Fruit fly (Drosophila melanogaster) whole organism, embryonic: Measurements from ENCODE around the gene Rtca.

Experiments
- CG10959 ChIP-seq: fragments of 200-800 bp; sonication (Bioruptor generic); IDR thresholded peaks from 2 replicates; pipeline ENCODE4 v1.3.6; 2022; ENCODE audit warnings: missing biosample characterization, missing genetic modification characterization
- CG12219 ChIP-seq: fragments of 200-800 bp; sonication (Bioruptor generic); optimal IDR thresholded peaks from 3 replicates; lab custom pipeline; 2018; ENCODE audit warnings: missing biosample characterization, mild to moderate bottlenecking, missing genetic modification characterization
- CG12299 ChIP-seq: fragments of 200-800 bp; sonication (Bioruptor generic); optimal IDR thresholded peaks from 2 replicates; lab custom pipeline; 2018; ENCODE audit warnings: missing biosample characterization, mild to moderate bottlenecking, missing genetic modification characterization
- CG12391 ChIP-seq: fragments of 200-800 bp; sonication (Bioruptor generic); optimal IDR thresholded peaks from 3 replicates; lab custom pipeline; 2018; ENCODE audit warnings: missing biosample characterization, mild to moderate bottlenecking, missing genetic modification characterization, moderate library complexity
- CG12769 ChIP-seq: fragments of 200-800 bp; sonication (Bioruptor generic); optimal IDR thresholded peaks from 2 replicates; lab custom pipeline; 2019; ENCODE audit warnings: missing biosample characterization, mild to moderate bottlenecking, missing genetic modification characterization, moderate library complexity
- CG13287 ChIP-seq: fragments of 200-800 bp; sonication (Bioruptor generic); IDR thresholded peaks from 2 replicates; pipeline ENCODE4 v1.3.6; 2022; ENCODE audit warnings: missing biosample characterization, missing genetic modification characterization; ENCODE audit not compliant: partially characterized antibody
- CG14965 ChIP-seq: fragments of 200-800 bp; sonication (Bioruptor generic); optimal IDR thresholded peaks from 2 replicates; lab custom pipeline; 2016; ENCODE audit warnings: missing biosample characterization, missing genetic modification characterization, borderline replicate concordance
- CG15269 ChIP-seq: fragments of 200-800 bp; sonication (Bioruptor generic); optimal IDR thresholded peaks from 2 replicates; lab custom pipeline; 2018; ENCODE audit warnings: missing biosample characterization, mild to moderate bottlenecking, missing genetic modification characterization, moderate library complexity
- CG17359 ChIP-seq: fragments of 200-800 bp; sonication (Bioruptor generic); optimal IDR thresholded peaks from 3 replicates; lab custom pipeline; 2018; ENCODE audit warnings: missing biosample characterization, mild to moderate bottlenecking, missing genetic modification characterization, moderate library complexity
- CG1792 ChIP-seq: fragments of 200-800 bp; sonication (Bioruptor generic); optimal IDR thresholded peaks from 2 replicates; lab custom pipeline; 2016; ENCODE audit warnings: missing biosample characterization, missing genetic modification characterization
- CG18011 ChIP-seq: fragments of 200-800 bp; sonication (Bioruptor generic); optimal IDR thresholded peaks from 2 replicates; lab custom pipeline; 2017; ENCODE audit warnings: missing biosample characterization, missing genetic modification characterization, mild to moderate bottlenecking, moderate library complexity, missing genotype
- CG32532 ChIP-seq: fragments of 200-800 bp; sonication (Bioruptor generic); IDR thresholded peaks from 2 replicates; pipeline ENCODE4 v1.3.6; 2022; ENCODE audit warnings: missing biosample characterization, missing genetic modification characterization
- CG3281 ChIP-seq: fragments of 200-800 bp; sonication (Bioruptor generic); optimal IDR thresholded peaks from 3 replicates; lab custom pipeline; 2017; ENCODE audit warnings: missing biosample characterization, mild to moderate bottlenecking, missing genetic modification characterization
- CG3407 ChIP-seq: fragments of 200-800 bp; sonication (Bioruptor generic); optimal IDR thresholded peaks from 2 replicates; lab custom pipeline; 2018; ENCODE audit warnings: missing biosample characterization, mild to moderate bottlenecking, missing genetic modification characterization
- CG34422 ChIP-seq: fragments of 200-800 bp; sonication (Bioruptor generic); IDR thresholded peaks from 3 replicates; pipeline ENCODE4 v1.3.6; 2022; ENCODE audit warnings: missing biosample characterization, missing genetic modification characterization
- CG6254 ChIP-seq: fragments of 200-800 bp; sonication (Bioruptor generic); optimal IDR thresholded peaks from 3 replicates; lab custom pipeline; 2017; ENCODE audit warnings: mild to moderate bottlenecking, missing biosample characterization, missing genetic modification reagents, missing genetic modification characterization
- CG8478 ChIP-seq: fragments of >200 bp; optimal IDR thresholded peaks from 2 replicates; lab custom pipeline; 2018
- Camta ChIP-seq: fragments of 200-800 bp; sonication (Bioruptor generic); optimal IDR thresholded peaks from 2 replicates; lab custom pipeline; 2016; ENCODE audit warnings: missing biosample characterization, missing genetic modification characterization
- Chrac-16 ChIP-seq: fragments of 200-800 bp; sonication (Bioruptor generic); optimal IDR thresholded peaks from 3 replicates; lab custom pipeline; 2016; ENCODE audit warnings: missing biosample characterization, missing genetic modification characterization
- D19B ChIP-seq: fragments of 200-800 bp; sonication (Bioruptor generic); optimal IDR thresholded peaks from 2 replicates; lab custom pipeline; 2017; ENCODE audit warnings: missing biosample characterization, mild to moderate bottlenecking, missing genetic modification characterization
- Deaf1 ChIP-seq: fragments of 200-800 bp; optimal IDR thresholded peaks from 3 replicates; lab custom pipeline; 2019; ENCODE audit warnings: missing biosample characterization, mild to moderate bottlenecking, missing genetic modification characterization, moderate library complexity
- Dp ChIP-seq: fragments of 200-800 bp; sonication (Bioruptor generic); optimal IDR thresholded peaks from 2 replicates; lab custom pipeline; 2018; ENCODE audit warnings: missing biosample characterization, mild to moderate bottlenecking, missing genetic modification characterization, moderate library complexity
- Dref ChIP-seq: fragments of 200-800 bp; sonication (Bioruptor generic); IDR thresholded peaks from 2 replicates; pipeline ENCODE4 v1.3.6; 2022; ENCODE audit warnings: missing biosample characterization, missing genetic modification characterization
- E2f2 ChIP-seq: fragments of 200-800 bp; sonication (Bioruptor generic); IDR thresholded peaks from 2 replicates; pipeline ENCODE4 v1.3.6; 2022; ENCODE audit warnings: missing biosample characterization, missing genetic modification characterization
- HLHmδ ChIP-seq: fragments of 200-800 bp; sonication (Bioruptor generic); optimal IDR thresholded peaks from 2 replicates; lab custom pipeline; 2018; ENCODE audit warnings: missing biosample characterization, mild to moderate bottlenecking, missing genetic modification characterization, moderate library complexity
- Lhr ChIP-seq: fragments of 200-800 bp; sonication (Bioruptor generic); optimal IDR thresholded peaks from 3 replicates; lab custom pipeline; 2017; ENCODE audit warnings: mild to moderate bottlenecking, missing biosample characterization, missing genetic modification reagents, missing genetic modification characterization
- Med ChIP-seq: fragments of 200-800 bp; sonication (Bioruptor generic); peaks from one replicate; lab custom pipeline; 2016; ENCODE audit warnings: missing biosample characterization, missing genetic modification characterization, mild to moderate bottlenecking, inconsistent platforms, moderate library complexity
- Spps ChIP-seq: fragments of 200-800 bp; sonication (Bioruptor generic); optimal IDR thresholded peaks from 2 replicates; lab custom pipeline; 2018; ENCODE audit warnings: missing biosample characterization, mild to moderate bottlenecking, missing genetic modification characterization
- Sry-β ChIP-seq: fragments of 200-800 bp; sonication (Bioruptor generic); optimal IDR thresholded peaks from 2 replicates; lab custom pipeline; 2018; ENCODE audit warnings: missing biosample characterization, mild to moderate bottlenecking, missing genetic modification characterization, moderate library complexity
- Taf1 ChIP-seq: fragments of 200-800 bp; sonication (Bioruptor generic); IDR thresholded peaks from 2 replicates; pipeline ENCODE4 v1.3.6; 2022; ENCODE audit warnings: missing biosample characterization, missing genetic modification characterization
- ac ChIP-seq: fragments of 200-800 bp; sonication (Bioruptor generic); optimal IDR thresholded peaks from 3 replicates; lab custom pipeline; 2017; ENCODE audit warnings: missing biosample characterization, mild to moderate bottlenecking, missing genetic modification characterization
- ara ChIP-seq: fragments of 200-800 bp; sonication (Bioruptor generic); IDR thresholded peaks from 2 replicates; pipeline ENCODE4 v1.3.6; 2022; ENCODE audit warnings: missing biosample characterization, missing genetic modification characterization
- bowl ChIP-seq: fragments of 200-800 bp; sonication (Bioruptor generic); IDR thresholded peaks from 2 replicates; pipeline ENCODE4 v1.3.6; 2022; ENCODE audit warnings: missing biosample characterization, missing genetic modification characterization
- cad ChIP-seq: fragments of >200 bp; optimal IDR thresholded peaks from 2 replicates; lab custom pipeline; 2017; ENCODE audit warnings: missing biosample characterization, missing genetic modification characterization
- crol ChIP-seq: fragments of 200-800 bp; sonication (Bioruptor generic); IDR thresholded peaks from 2 replicates; pipeline ENCODE4 v1.3.6; 2022; ENCODE audit warnings: missing biosample characterization, missing genetic modification characterization
- da ChIP-seq: fragments of 200-800 bp; sonication (Bioruptor generic); optimal IDR thresholded peaks from 2 replicates; lab custom pipeline; 2016; ENCODE audit warnings: missing biosample characterization, missing genetic modification characterization
- ewg ChIP-seq: fragments of 200-800 bp; sonication (Bioruptor generic); optimal IDR thresholded peaks from 3 replicates; lab custom pipeline; 2017; ENCODE audit warnings: mild to moderate bottlenecking, missing biosample characterization, missing genetic modification reagents, missing genetic modification characterization
- hb ChIP-seq: fragments of 200-800 bp; sonication (Bioruptor generic); IDR thresholded peaks from 3 replicates; pipeline ENCODE4 v1.3.6; 2022; ENCODE audit warnings: missing biosample characterization, missing genetic modification characterization; ENCODE audit not compliant: partially characterized antibody
- mam ChIP-seq: fragments of 200-800 bp; sonication (Bioruptor generic); optimal IDR thresholded peaks from 3 replicates; lab custom pipeline; 2016; ENCODE audit warnings: missing biosample characterization, missing genetic modification characterization
- onecut ChIP-seq: fragments of 200-800 bp; sonication (Bioruptor generic); IDR thresholded peaks from 2 replicates; pipeline ENCODE4 v1.3.6; 2022; ENCODE audit warnings: missing biosample characterization, missing genetic modification characterization
- peb ChIP-seq: fragments of 200-800 bp; sonication (Bioruptor generic); IDR thresholded peaks from 2 replicates; pipeline ENCODE4 v1.3.6; 2022; ENCODE audit warnings: missing biosample characterization, missing genetic modification characterization
- pzg ChIP-seq: fragments of 200-800 bp; sonication (Bioruptor generic); optimal IDR thresholded peaks from 3 replicates; lab custom pipeline; 2018; ENCODE audit warnings: missing biosample characterization, mild to moderate bottlenecking, missing genetic modification characterization, moderate library complexity
- repo ChIP-seq: fragments of 200-800 bp; sonication (Bioruptor generic); optimal IDR thresholded peaks from 2 replicates; lab custom pipeline; 2016; ENCODE audit warnings: missing biosample characterization, missing genetic modification characterization
- ro ChIP-seq: fragments of 200-800 bp; sonication (Bioruptor generic); IDR thresholded peaks from 2 replicates; pipeline ENCODE4 v1.3.6; 2022; ENCODE audit warnings: missing biosample characterization, missing genetic modification characterization
- row ChIP-seq: fragments of 200-800 bp; sonication (Bioruptor generic); IDR thresholded peaks from 3 replicates; pipeline ENCODE4 v1.3.6; 2022; ENCODE audit warnings: missing biosample characterization, missing genetic modification characterization
- sens-2 ChIP-seq: fragments of 200-800 bp; sonication (Bioruptor generic); IDR thresholded peaks from 2 replicates; pipeline ENCODE4 v1.3.6; 2022; ENCODE audit warnings: missing biosample characterization, missing genetic modification characterization
- sr ChIP-seq: fragments of 200-800 bp; sonication (Bioruptor generic); IDR thresholded peaks from 3 replicates; pipeline ENCODE4 v1.3.6; 2022; ENCODE audit warnings: missing biosample characterization, missing genetic modification characterization
- stc ChIP-seq: fragments of 200-800 bp; sonication (Bioruptor generic); IDR thresholded peaks from 2 replicates; pipeline ENCODE4 v1.3.6; 2022; ENCODE audit warnings: missing biosample characterization, missing genetic modification characterization
- sug ChIP-seq: fragments of 200-800 bp; optimal IDR thresholded peaks from 2 replicates; lab custom pipeline; 2019; ENCODE audit warnings: missing biosample characterization, mild to moderate bottlenecking, missing genetic modification characterization, moderate library complexity
- ttk ChIP-seq: fragments of 200-800 bp; sonication (Bioruptor generic); IDR thresholded peaks from 2 replicates; pipeline ENCODE4 v2.1.2; 2022; ENCODE audit warnings: missing biosample characterization, missing genetic modification characterization
- zfh2 ChIP-seq: fragments of 200-800 bp; sonication (Bioruptor generic); optimal IDR thresholded peaks from 2 replicates; lab custom pipeline; 2016; ENCODE audit warnings: missing biosample characterization, missing genetic modification characterization

The Rtca gene

dm6 chrX:2061119-2061518, 11.1 kb upstream of the Rtca start (continued):
- TF ChIP-seq Camta (GFP tag; lab: Kevin White, UChicago): no peak
- peak; percentile 78 for TF ChIP-seq Med (GFP tag; lab: Kevin White, UChicago)
- TF ChIP-seq Chrac-16 (GFP tag; lab: Kevin White, UChicago): no peak
- no peak for TF ChIP-seq CG1792 (GFP tag; lab: Kevin White, UChicago)
- TF ChIP-seq da (GFP tag; lab: Kevin White, UChicago): no peak
- TF ChIP-seq CG34422 (GFP tag; lab: Robert Waterston, UW): no peak
- TF ChIP-seq Sry-β (GFP tag; lab: Kevin White, UChicago): peak; percentile 93
- TF ChIP-seq zfh2: no peak
- no peak for TF ChIP-seq bowl (GFP tag; lab: Robert Waterston, UW)
- TF ChIP-seq ttk (GFP tag; lab: Robert Waterston, UW): no peak
- no peak for TF ChIP-seq CG13287 (GFP tag; lab: Robert Waterston, UW)
- TF ChIP-seq ac (GFP tag; lab: Kevin White, UChicago): peak; percentile 5
- TF ChIP-seq sug (tag; lab: Kevin White, UChicago): peak; percentile 50
- no peak for TF ChIP-seq CG14965 (GFP tag; lab: Kevin White, UChicago)
- TF ChIP-seq stc (GFP tag; lab: Robert Waterston, UW): 0 out of 2 replicates have a peak, but pooled peaks have one; percentile 19
- peak; percentile 36 for TF ChIP-seq CG6254 (GFP tag; lab: Kevin White, UChicago)
- TF ChIP-seq Dref (GFP tag; lab: Robert Waterston, UW): no peak
- no peak for TF ChIP-seq cad (GFP tag; lab: Kevin White, UChicago)
- peak; percentile 99 for TF ChIP-seq onecut (GFP tag; lab: Robert Waterston, UW)
- TF ChIP-seq ara (GFP tag; lab: Robert Waterston, UW): no peak
- no peak for TF ChIP-seq repo (GFP tag; lab: Kevin White, UChicago)
- TF ChIP-seq Deaf1 (tag; lab: Kevin White, UChicago): peak; percentile 66
- peak; percentile 49 for TF ChIP-seq CG17359
- no peak for TF ChIP-seq CG18011 (GFP tag; lab: Kevin White, UChicago)
- TF ChIP-seq Taf1 (GFP tag; lab: Robert Waterston, UW): no peak
- TF ChIP-seq CG3281 (GFP tag; lab: Kevin White, UChicago): peak; percentile 47
- TF ChIP-seq CG15269 (tag; lab: Kevin White, UChicago): peak; percentile 50
- no peak for TF ChIP-seq Spps
- no peak for TF ChIP-seq D19B (GFP tag; lab: Kevin White, UChicago)
- TF ChIP-seq CG12219 (GFP tag; lab: Kevin White, UChicago): peak; percentile 49
- TF ChIP-seq CG12299 (tag; lab: Kevin White, UChicago): peak; percentile 21
- TF ChIP-seq ro: no peak
- peak; percentile 40 for TF ChIP-seq HLHmδ (GFP tag; lab: Kevin White, UChicago)
- no peak for TF ChIP-seq sens-2

- TF ChIP-seq CG18011 (GFP tag; lab: Kevin White, UChicago) (no peak), ewg (GFP tag; lab: Kevin White, UChicago) (peak; percentile 88), Dp (GFP tag; lab: Kevin White, UChicago) (peak; percentile 48), CG3407 (no peak), CG13287 (GFP tag; lab: Robert Waterston, UW) (no peak), E2f2 (GFP tag; lab: Robert Waterston, UW) (peak; percentile 66), pzg (GFP tag; lab: Kevin White, UChicago) (peak; percentile 25), hb (GFP tag; lab: Robert Waterston, UW) (no peak), CG12769 (no peak), Deaf1 (tag; lab: Kevin White, UChicago) (peak; percentile 18), CG32532 (GFP tag; lab: Robert Waterston, UW) (peak; percentile 17; the same call in 1 of the 2 replicates), Lhr (no peak), peb (no peak), CG10959 (GFP tag; lab: Robert Waterston, UW) (no peak), row (GFP tag; lab: Robert Waterston, UW) (no peak), crol (GFP tag; lab: Robert Waterston, UW) (0 out of 2 replicates have a peak, but pooled peaks have one; percentile 41), sr (GFP tag; lab: Robert Waterston, UW) (0 out of 3 replicates have a peak, but pooled peaks have one; percentile 19), CG8478 (lab: Kevin White, UChicago) (no peak), mam (GFP tag; lab: Kevin White, UChicago) (no peak), CG12391 (tag; lab: Kevin White, UChicago) (no peak), Med (GFP tag; lab: Kevin White, UChicago) (peak; percentile 63)
Observed at dm6 chrX:2061849-2062248, 10.4 kb upstream of the Rtca start, which contains the start of gene Sik2. TSS of gene Sik2 (minus strand) at chrX:2061915.
